Fruit fly (Drosophila melanogaster): ENCODE results near the gene CG14721.

CG14721 gene

dm6 chr3R:11735337-11735736 lies at the start of gene CG14721:
TSS of gene CG14721 (plus strand) at chr3R:11735447.
- no peak for TF ChIP-seq CG17801 (GFP tag; optimal IDR thresholded peaks at IDR 0.05; ENCODE audit: partially characterized antibody)

dm6 chr3R:11688055-11688454 lies 47.2 kb upstream of the CG14721 start, which contains the start of gene CG6834:
TSS of gene CG6834 (minus strand) at chr3R:11688133.
- peak; percentile 36 for TF ChIP-seq CG17801 (GFP tag; optimal IDR thresholded peaks at IDR 0.05; ENCODE audit: partially characterized antibody)

- TF ChIP-seq CG17801 (GFP tag; optimal IDR thresholded peaks at IDR 0.05; ENCODE audit: partially characterized antibody) = no peak
These were observed 45.3 kb upstream of the CG14721 start, which contains the start of gene CG6908 for dm6 chr3R:11689900-11690299. TSS of gene CG6908 (minus strand) at chr3R:11690051.

dm6 chr3R:11690857-11691471 lies 44.3 kb upstream of the CG14721 start:
- no peak for TF ChIP-seq CG17801 (GFP tag; optimal IDR thresholded peaks at IDR 0.05; ENCODE audit: partially characterized antibody)

- no peak for TF ChIP-seq CG17801 (GFP tag; optimal IDR thresholded peaks at IDR 0.05; ENCODE audit: partially characterized antibody)
These were observed 43.5 kb upstream of the CG14721 start, which contains the start of gene CG18765 for dm6 chr3R:11691747-11692146. TSS of gene CG18765 (minus strand) at chr3R:11691799.

dm6 chr3R:11692504-11692903 lies 42.7 kb upstream of the CG14721 start:
- TF ChIP-seq CG17801 (GFP tag; optimal IDR thresholded peaks at IDR 0.05; ENCODE audit: partially characterized antibody) = no peak

- no peak for TF ChIP-seq CG17801 (GFP tag; optimal IDR thresholded peaks at IDR 0.05; ENCODE audit: partially characterized antibody)
These were observed 40.6 kb upstream of the CG14721 start, which contains the start of gene Fer3 for dm6 chr3R:11694311-11695305. TSS of gene Fer3 (minus strand) at chr3R:11694311.

- no peak for TF ChIP-seq CG17801 (GFP tag; optimal IDR thresholded peaks at IDR 0.05; ENCODE audit: partially characterized antibody)
These were observed 39.0 kb upstream of the CG14721 start, which contains the start of gene CG14717 for dm6 chr3R:11696209-11696608. TSS of gene CG14717 (plus strand) at chr3R:11696509.

dm6 chr3R:11700314-11700713 lies 34.9 kb upstream of the CG14721 start, which contains the start of gene CG14718:
TSS of gene CG14718 (plus strand) at chr3R:11700614.
- TF ChIP-seq CG17801 (GFP tag; optimal IDR thresholded peaks at IDR 0.05; ENCODE audit: partially characterized antibody) = no peak

dm6 chr3R:11703730-11704129 lies 31.5 kb upstream of the CG14721 start, which contains the start of gene I-t:
TSS of gene I-t (plus strand) at chr3R:11704030.
- TF ChIP-seq CG17801 (GFP tag; optimal IDR thresholded peaks at IDR 0.05; ENCODE audit: partially characterized antibody) = no peak

- no peak for TF ChIP-seq CG17801 (GFP tag; optimal IDR thresholded peaks at IDR 0.05; ENCODE audit: partially characterized antibody)
These were observed 23.9 kb upstream of the CG14721 start, which contains the start of gene CG14720 for dm6 chr3R:11711376-11711775. TSS of gene CG14720 (plus strand) at chr3R:11711676.

- no peak for TF ChIP-seq CG17801 (GFP tag; optimal IDR thresholded peaks at IDR 0.05; ENCODE audit: partially characterized antibody)
These were observed 13.7 kb upstream of the CG14721 start, which contains the start of gene CG12594 for dm6 chr3R:11721593-11721992. TSS of gene CG12594 (plus strand) at chr3R:11721734.

- no peak for TF ChIP-seq CG17801 (GFP tag; optimal IDR thresholded peaks at IDR 0.05; ENCODE audit: partially characterized antibody)
These were observed 6.5 kb downstream of the CG14721 start, which contains the start of the genes Blm and CG14722 for dm6 chr3R:11741730-11742203. TSS of gene Blm (minus strand) at chr3R:11741783. TSS of gene CG14722 (plus strand) at chr3R:11741890.

dm6 chr3R:11749297-11750293 lies 14.3 kb downstream of the CG14721 start, which contains the start of gene CG6923:
TSS of gene CG6923 (minus strand) at chr3R:11750029.
- peak; percentile 35 for TF ChIP-seq CG17801 (GFP tag; optimal IDR thresholded peaks at IDR 0.05; ENCODE audit: partially characterized antibody)
